Fruit fly (Drosophila melanogaster) whole organism, adult: ENCODE measurements around the gene Nmnat.

Source experiments
- CG11617 ChIP-seq: fragments of 200-800 bp; sonication (Bioruptor generic); optimal IDR thresholded peaks from 2 replicates; lab custom pipeline; 2017; ENCODE audit warnings: mild to moderate bottlenecking, missing biosample characterization, missing genetic modification reagents, missing genetic modification characterization
- CG1620 ChIP-seq: fragments of 200-800 bp; sonication (Bioruptor generic); optimal IDR thresholded peaks from 2 replicates; lab custom pipeline; 2016; ENCODE audit warnings: missing biosample characterization, missing genetic modification characterization
- CG33017 ChIP-seq: fragments of 200-800 bp; sonication (Bioruptor generic); optimal IDR thresholded peaks from 2 replicates; lab custom pipeline; 2018; ENCODE audit warnings: missing biosample characterization, mild to moderate bottlenecking, missing genetic modification characterization, moderate library complexity
- CG7101 ChIP-seq: fragments of 200-800 bp; sonication (Bioruptor generic); optimal IDR thresholded peaks from 2 replicates; lab custom pipeline; 2018; ENCODE audit warnings: missing biosample characterization, mild to moderate bottlenecking, missing genetic modification characterization, moderate library complexity
- Clk ChIP-seq: fragments of 200-800 bp; sonication (Bioruptor generic); optimal IDR thresholded peaks from 2 replicates; lab custom pipeline; 2017; ENCODE audit warnings: missing biosample characterization, missing genetic modification characterization
- ovo ChIP-seq: fragments of 200-800 bp; sonication (Bioruptor generic); optimal IDR thresholded peaks from 2 replicates; lab custom pipeline; 2016; ENCODE audit warnings: missing biosample characterization, missing genetic modification characterization
- pad ChIP-seq: fragments of 200-800 bp; sonication (Bioruptor generic); optimal IDR thresholded peaks from 3 replicates; lab custom pipeline; 2017; ENCODE audit warnings: missing biosample characterization, missing genetic modification characterization, mild to moderate bottlenecking, moderate library complexity, missing genetic modification reagents

- TF ChIP-seq ovo (GFP tag; lab: Kevin White, UChicago) = no peak
- no peak for TF ChIP-seq CG1620 (GFP tag; lab: Kevin White, UChicago)
- no peak for TF ChIP-seq pad
- no peak for TF ChIP-seq CG11617
- TF ChIP-seq Clk = no peak
- no peak for TF ChIP-seq CG33017 (tag; lab: Kevin White, UChicago)
- no peak for TF ChIP-seq CG7101 (tag; lab: Kevin White, UChicago)
These were observed 18.2 kb upstream of the Nmnat start for dm6 chr3R:24926752-24927320.
